Fruit fly (Drosophila melanogaster): ENCODE results near the gene Acbp1.

DNA sequence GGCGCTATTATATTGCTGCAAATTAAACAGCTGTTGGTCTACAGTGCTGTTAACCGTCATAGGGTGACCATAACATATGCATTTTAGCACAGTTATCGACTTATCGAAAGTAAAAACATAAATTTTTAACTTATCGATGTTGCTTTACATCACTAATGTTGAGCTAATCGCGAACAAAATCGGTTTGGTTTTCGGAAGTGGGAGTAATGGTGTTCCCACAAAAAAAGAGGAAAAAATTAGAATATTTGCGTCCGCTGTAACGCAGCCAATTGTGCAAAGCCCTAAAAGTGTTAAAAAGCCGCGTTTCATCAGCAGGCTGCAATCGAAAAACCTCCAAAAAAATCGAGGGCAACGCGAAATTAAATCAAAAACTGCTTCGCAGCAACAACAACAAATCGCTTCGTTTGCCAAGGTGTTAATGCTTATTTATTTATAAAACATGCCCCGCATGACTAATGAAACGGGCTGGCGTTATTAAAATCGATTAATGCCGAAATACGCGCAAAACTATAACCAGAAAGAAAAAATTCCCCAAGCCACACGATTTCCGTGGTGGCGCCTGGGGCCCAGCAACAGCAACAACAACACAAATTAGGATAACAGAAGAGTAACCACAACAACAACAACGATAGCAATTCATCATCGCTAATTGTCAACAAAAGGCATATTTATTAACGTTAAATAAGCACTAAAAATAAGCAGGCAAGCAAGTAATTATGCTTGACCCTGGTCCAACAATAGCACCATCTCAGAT lies 35.2 kb downstream of the Acbp1 start, which contains the start of the genes CG12375 and CG8668:
- TF ChIP-seq jim (GFP tag; optimal IDR thresholded peaks at IDR 0.05), result no peak
- no peak for TF ChIP-seq h (GFP tag; optimal IDR thresholded peaks at IDR 0.05)
- TF ChIP-seq psq (GFP tag; optimal IDR thresholded peaks at IDR 0.05), result no peak
- TF ChIP-seq HLH106 (tag; optimal IDR thresholded peaks at IDR 0.05), result no peak
- no peak for TF ChIP-seq br (GFP tag; optimal IDR thresholded peaks at IDR 0.05)
- no peak for TF ChIP-seq dl (GFP tag; optimal IDR thresholded peaks at IDR 0.05; ENCODE audit: insufficient read depth in 1 of 2, partially characterized antibody in 2 of 2)
- no peak for TF ChIP-seq Myc (optimal IDR thresholded peaks at IDR 0.05)

Data from whole organism, wandering third instar larva.